Worm (Caenorhabditis elegans) whole organism, L2 larva: Measurements from ENCODE around the gene F46B6.4.

Experiments used
- ztf-1 ChIP-seq: fragments of 200-800 bp; sonication (Bioruptor generic); conservative IDR thresholded peaks from 2 replicates; pipeline ENCODE4 v1.3.6; 2022; ENCODE audit warnings: missing genetic modification characterization, missing compliant biosample characterization

The F46B6.4 gene

DNA sequence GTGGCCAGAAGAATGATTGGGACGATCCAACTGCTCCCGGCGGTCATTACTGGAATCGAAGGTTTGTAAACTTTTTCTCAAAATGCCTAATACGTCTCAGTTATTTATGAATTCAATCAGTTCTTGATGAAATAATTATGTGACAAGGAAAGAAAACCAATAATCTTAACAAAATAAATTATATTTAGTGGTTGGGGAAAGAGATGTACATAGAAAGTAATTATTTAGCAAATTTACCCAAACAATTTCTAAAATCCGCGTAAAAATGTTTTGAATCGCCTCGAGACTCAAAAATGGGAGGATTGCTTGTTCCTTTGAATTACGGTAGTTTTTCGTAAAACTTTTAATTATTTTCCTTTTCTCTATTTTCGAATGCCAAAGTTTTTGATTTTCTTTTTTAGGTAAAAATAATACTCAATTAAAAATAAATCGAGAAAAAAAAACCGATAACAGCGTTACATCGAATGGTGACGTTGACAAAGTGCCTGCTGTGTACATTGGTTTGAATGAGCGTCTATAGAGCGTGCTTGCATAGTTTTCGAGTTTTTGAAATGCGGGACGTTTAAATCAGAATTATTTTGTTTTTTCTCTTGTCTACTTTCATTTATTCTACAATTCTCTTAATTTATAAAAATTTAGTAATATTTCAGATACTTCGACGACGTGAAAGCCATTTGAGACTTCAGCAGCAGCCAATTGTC is 49.7 kb downstream of the F46B6.4 start, which contains the start of the genes aagr-3 and drap-1 (continued):
- no peak for TF ChIP-seq ztf-1 (GFP tag; lab: Robert Waterston, UW)
